ENCODE assay signal across 2 worm cellular contexts in the genomic region with DNA sequence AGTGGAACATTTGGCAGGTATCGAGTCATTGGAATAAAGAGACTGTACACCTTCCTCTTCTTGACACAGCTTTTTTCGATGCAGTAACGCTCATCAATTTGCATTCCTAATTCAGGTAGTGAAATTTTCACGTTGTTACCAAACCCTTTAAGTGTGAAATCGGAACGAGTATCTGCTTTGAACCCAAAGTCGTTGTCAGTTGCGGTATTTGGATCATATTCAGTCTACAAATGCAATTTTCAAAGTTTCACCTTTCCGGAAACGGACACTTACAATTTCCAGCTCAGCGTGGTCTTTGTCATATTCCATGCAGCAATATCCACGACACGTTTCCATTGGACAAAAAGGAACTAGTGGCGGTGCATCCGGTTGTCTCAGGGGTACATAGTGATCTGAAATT.
TF ChIP-seq lines count a peak whose summit lies in the region.

No protein-coding gene starts in this region.

TF ChIP-seq in whole organism, L4 larva, 104 proteins besides CTCF, POLR2A, EP300 and RAD21:
- TF ChIP-seq hlh-30 (tag; optimal IDR thresholded peaks at IDR 0.05; lab: Kevin White, UChicago; ENCODE audit: insufficient read depth) = no peak
- TF ChIP-seq aha-1 (tag; lab: Kevin White, UChicago) = peak; percentile 93
TF ChIP-seq in whole organism, L4 larva: peak in this region for 1.

TF ChIP-seq in whole organism, young adult, 124 proteins besides CTCF, POLR2A, EP300 and RAD21:
- TF ChIP-seq Y53G8AR.9 (GFP tag; conservative IDR thresholded peaks at IDR 0.05; lab: Robert Waterston, UW) (0 out of 2 replicates have a peak, but pooled peaks have one; percentile 27), bed-2 (GFP tag; IDR thresholded peaks at IDR 0.05; lab: Robert Waterston, UW) (no peak)
TF ChIP-seq in whole organism, young adult: peak in this region for 1.
